Fruit fly (Drosophila melanogaster): Measurements from ENCODE around the gene Wdr24.

Wdr24 gene

DNA sequence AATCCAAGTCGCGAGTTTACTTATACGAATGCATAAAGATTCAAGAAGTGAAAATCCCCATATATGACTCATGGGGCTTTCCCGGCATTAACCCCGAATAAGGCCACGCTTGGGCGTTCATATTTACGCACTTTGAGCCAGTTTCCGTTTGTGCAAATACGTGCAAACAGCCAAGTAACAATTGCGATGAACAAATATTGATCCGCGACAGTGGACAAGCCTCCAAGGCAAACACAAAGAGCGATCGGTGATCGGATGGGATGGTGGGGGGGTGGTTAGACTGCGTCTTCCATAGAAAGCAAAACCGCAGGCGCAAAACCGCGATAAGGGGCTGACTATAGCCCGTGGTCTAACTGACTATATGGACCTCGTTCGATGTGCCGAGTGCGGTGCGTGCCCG lies 12.3 kb upstream of the Wdr24 start:
- TF ChIP-seq Rel (GFP tag; optimal IDR thresholded peaks at IDR 0.05) (no peak), Rel (tag; optimal IDR thresholded peaks at IDR 0.05) (peak; percentile 63), rgr (GFP tag; optimal IDR thresholded peaks at IDR 0.05) (peak; percentile 15), h (GFP tag; optimal IDR thresholded peaks at IDR 0.05) (no peak)

DNA sequence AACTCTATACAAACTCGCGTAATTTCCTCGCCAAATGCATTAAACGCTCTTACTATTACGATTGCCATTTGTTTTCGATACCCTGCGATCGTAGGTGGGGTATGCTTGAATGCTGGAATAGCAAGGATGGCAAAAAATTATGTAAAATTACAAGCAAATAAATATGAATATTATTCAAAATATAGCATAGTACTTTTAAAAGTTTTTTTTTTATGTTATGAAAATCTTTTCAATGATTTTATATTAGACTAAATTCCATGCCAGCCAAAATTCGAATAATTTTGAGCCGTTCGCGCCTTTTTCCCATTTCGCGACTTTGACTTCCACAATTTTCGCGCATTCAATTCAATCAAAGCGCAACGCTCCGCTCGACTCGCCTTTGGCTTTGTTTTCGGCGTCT lies 11.3 kb upstream of the Wdr24 start:
- TF ChIP-seq Vsx2 (GFP tag; optimal IDR thresholded peaks at IDR 0.05; ENCODE audit: partially characterized antibody) (no peak), CG9705 (GFP tag; optimal IDR thresholded peaks at IDR 0.05) (no peak), Myc (optimal IDR thresholded peaks at IDR 0.05) (no peak), fru (GFP tag; optimal IDR thresholded peaks at IDR 0.05) (no peak), br (GFP tag; optimal IDR thresholded peaks at IDR 0.05) (no peak), ey (GFP tag; optimal IDR thresholded peaks at IDR 0.05) (no peak), sage (GFP tag; optimal IDR thresholded peaks at IDR 0.05) (no peak), dl (GFP tag; optimal IDR thresholded peaks at IDR 0.05; ENCODE audit: insufficient read depth in 1 of 2, partially characterized antibody in 2 of 2) (no peak), OdsH (GFP tag; optimal IDR thresholded peaks at IDR 0.05) (no peak), tai (GFP tag; optimal IDR thresholded peaks at IDR 0.05) (no peak), dsf (GFP tag; optimal IDR thresholded peaks at IDR 0.05; ENCODE audit: borderline replicate concordance) (no peak), Dif (GFP tag; optimal IDR thresholded peaks at IDR 0.05; ENCODE audit: partially characterized antibody) (no peak), GATAd (GFP tag; optimal IDR thresholded peaks at IDR 0.05) (no peak), foxo (GFP tag; optimal IDR thresholded peaks at IDR 0.05) (no peak)

DNA sequence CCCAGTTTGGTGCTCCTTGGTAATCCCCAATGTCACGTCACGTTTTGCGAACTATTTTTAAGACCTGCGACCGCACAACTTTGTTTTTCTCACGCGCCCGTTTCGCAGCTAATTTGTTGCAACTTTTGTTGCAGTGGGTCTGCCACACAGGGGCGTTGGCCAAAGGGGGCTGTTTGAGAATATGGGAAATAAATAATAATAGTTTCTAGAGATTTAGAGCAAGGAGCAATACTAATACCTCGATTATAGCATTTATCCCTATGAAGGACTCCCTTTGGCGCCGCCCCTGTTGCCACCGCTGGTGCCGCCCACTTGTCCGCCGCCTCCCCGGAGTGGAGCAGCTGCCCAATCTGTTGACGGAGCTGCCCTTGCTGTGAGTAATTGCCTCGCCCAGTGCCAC lies 10.4 kb upstream of the Wdr24 start:
- TF ChIP-seq dsf (GFP tag; optimal IDR thresholded peaks at IDR 0.05; ENCODE audit: borderline replicate concordance) (no peak), foxo (GFP tag; optimal IDR thresholded peaks at IDR 0.05) (peak in 1 of 2 experiments; percentile 1)

DNA sequence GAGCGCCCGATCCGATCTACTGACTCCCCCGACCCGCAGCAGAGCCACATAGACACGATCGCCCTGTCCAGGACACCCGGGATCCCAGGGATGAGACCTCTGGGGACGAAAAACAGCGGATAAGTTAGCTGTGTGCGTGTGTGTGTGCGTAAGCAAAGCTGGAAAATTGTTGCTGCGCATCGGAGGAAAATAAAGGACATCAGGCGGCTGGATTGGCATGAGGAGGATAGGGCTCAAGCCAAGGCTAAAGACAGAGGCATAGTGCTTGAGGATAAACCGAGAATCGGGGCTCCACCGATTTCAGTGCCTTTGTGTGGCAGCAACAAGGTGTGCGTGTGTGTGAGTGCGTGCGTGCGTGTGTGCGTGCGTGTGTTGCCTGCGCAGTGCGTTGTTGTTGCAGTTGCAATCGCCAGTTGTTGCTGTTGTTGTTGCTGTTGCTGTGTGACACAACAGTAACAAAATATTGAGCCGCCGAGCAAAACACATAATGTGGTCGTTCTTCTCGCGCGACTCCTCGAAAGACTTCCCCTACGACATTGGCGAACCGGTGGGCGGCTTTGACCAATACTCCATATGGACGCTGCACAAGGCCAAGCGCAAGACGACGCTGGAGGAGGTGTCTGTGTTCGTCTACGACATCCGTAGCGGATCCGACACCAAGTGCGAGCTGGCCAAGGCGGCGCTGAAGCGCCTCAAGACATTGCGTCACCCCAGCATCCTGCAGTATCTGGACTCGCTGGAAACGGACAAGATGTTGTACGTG lies 4.6 kb upstream of the Wdr24 start:
- peak; percentile 61 for TF ChIP-seq N (GFP tag; optimal IDR thresholded peaks at IDR 0.05)
- no peak for TF ChIP-seq pan (optimal IDR thresholded peaks at IDR 0.05)

DNA sequence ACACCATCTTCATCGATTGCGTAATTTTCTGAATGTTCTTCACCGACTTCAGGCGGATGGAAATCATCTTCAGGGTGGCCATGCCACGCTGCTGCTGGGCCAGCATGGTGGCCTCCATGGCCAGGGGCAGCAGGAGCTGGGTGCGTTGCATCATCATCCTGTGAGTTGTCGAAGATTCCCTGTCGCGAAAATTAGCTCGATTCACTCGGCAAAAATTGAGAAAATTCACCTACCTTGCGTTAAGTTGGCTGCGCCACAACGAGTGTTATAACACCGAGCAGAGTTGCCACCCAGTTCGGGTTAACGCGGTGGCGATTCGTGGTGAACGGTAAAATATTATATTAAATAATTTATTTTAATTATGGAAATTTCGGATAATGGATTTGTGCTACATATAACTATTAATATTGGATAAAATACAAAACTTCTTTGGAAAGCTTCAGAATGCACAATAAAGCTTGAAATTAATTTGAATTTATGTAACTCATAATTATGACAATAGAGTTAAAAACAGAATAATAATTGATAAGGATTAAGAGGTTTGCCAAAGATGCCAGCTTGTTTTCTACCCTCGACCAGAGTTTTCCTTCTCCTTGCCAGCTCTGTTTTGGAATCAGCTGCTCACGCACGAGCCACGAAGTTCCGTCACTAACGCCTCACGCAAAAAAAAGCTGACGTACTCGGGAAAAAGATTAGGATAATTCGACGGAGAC lies 3.9 kb upstream of the Wdr24 start, which contains the start of the genes ATPsyngamma and yata:
Gene ATPsyngamma, minus strand, starts transcription at position 573 of the 713 bp plus-strand sequence.
Gene yata, plus strand, starts transcription at position 629 of the 713 bp plus-strand sequence.
- TF ChIP-seq OdsH (GFP tag; optimal IDR thresholded peaks at IDR 0.05) (no peak), GATAd (GFP tag; optimal IDR thresholded peaks at IDR 0.05) (no peak), Abd-B (GFP tag; optimal IDR thresholded peaks at IDR 0.05) (no peak), N (GFP tag; optimal IDR thresholded peaks at IDR 0.05) (no peak), pan (optimal IDR thresholded peaks at IDR 0.05) (no peak), dmrt93B (GFP tag; optimal IDR thresholded peaks at IDR 0.05) (no peak), Mio (GFP tag; optimal IDR thresholded peaks at IDR 0.05) (no peak), Hr78 (GFP tag; optimal IDR thresholded peaks at IDR 0.05) (no peak), dsf (GFP tag; optimal IDR thresholded peaks at IDR 0.05; ENCODE audit: borderline replicate concordance) (no peak), Rel (GFP tag; optimal IDR thresholded peaks at IDR 0.05) (no peak), Rel (tag; optimal IDR thresholded peaks at IDR 0.05) (peak; percentile 76), CG9705 (GFP tag; optimal IDR thresholded peaks at IDR 0.05) (peak; percentile 10), Sp1 (GFP tag; optimal IDR thresholded peaks at IDR 0.05) (peak; percentile 38), Myc (optimal IDR thresholded peaks at IDR 0.05) (peak; percentile 30), usp (GFP tag; optimal IDR thresholded peaks at IDR 0.05) (no peak), woc (GFP tag; optimal IDR thresholded peaks at IDR 0.05) (no peak), jim (GFP tag; optimal IDR thresholded peaks at IDR 0.05) (no peak), Vsx2 (GFP tag; optimal IDR thresholded peaks at IDR 0.05; ENCODE audit: partially characterized antibody) (no peak), brk (GFP tag; optimal IDR thresholded peaks at IDR 0.05) (no peak), Dfd (GFP tag; optimal IDR thresholded peaks at IDR 0.05) (no peak), Jra (GFP tag; optimal IDR thresholded peaks at IDR 0.05) (no peak), sv (GFP tag; optimal IDR thresholded peaks at IDR 0.05) (no peak), h (GFP tag; optimal IDR thresholded peaks at IDR 0.05) (no peak), CG32264 (GFP tag; optimal IDR thresholded peaks at IDR 0.05) (no peak), tai (GFP tag; optimal IDR thresholded peaks at IDR 0.05) (no peak), rgr (GFP tag; optimal IDR thresholded peaks at IDR 0.05) (peak; percentile 39), fru (GFP tag; optimal IDR thresholded peaks at IDR 0.05) (no peak), dl (GFP tag; optimal IDR thresholded peaks at IDR 0.05; ENCODE audit: insufficient read depth in 1 of 2, partially characterized antibody in 2 of 2) (no peak), ey (GFP tag; optimal IDR thresholded peaks at IDR 0.05) (no peak), br (GFP tag; optimal IDR thresholded peaks at IDR 0.05) (no peak), Hnf4 (GFP tag; optimal IDR thresholded peaks at IDR 0.05) (no peak), sage (GFP tag; optimal IDR thresholded peaks at IDR 0.05) (no peak), psq (GFP tag; optimal IDR thresholded peaks at IDR 0.05) (peak; percentile 35), HLH106 (tag; optimal IDR thresholded peaks at IDR 0.05) (peak; percentile 61)

All from whole organism, wandering third instar larva.